Worm (Caenorhabditis elegans) whole organism, midembryonic: ENCODE results near the gene sedl-1.

ENCODE experiments used
- T22C8.4 ChIP-seq: fragments of 200-800 bp; sonication (Bioruptor generic); IDR thresholded peaks from 2 replicates; pipeline ENCODE4 v1.3.6; 2022; ENCODE audit warnings: missing genetic modification characterization, missing compliant biosample characterization
- flt-1 ChIP-seq: fragments of 200-800 bp; sonication (Bioruptor generic); IDR thresholded peaks from 2 replicates; pipeline ENCODE4 v1.3.6; 2022; ENCODE audit warnings: missing genetic modification characterization, missing compliant biosample characterization
- klf-2 ChIP-seq: fragments of 200-800 bp; sonication (Bioruptor generic); conservative IDR thresholded peaks from 2 replicates; pipeline ENCODE4 v1.3.6; 2022; ENCODE audit warnings: missing genetic modification reagents, missing genetic modification characterization, missing compliant biosample characterization
- med-1 ChIP-seq: sonication (generic microtip); optimal IDR thresholded peaks from 2 replicates; lab custom pipeline; 2017; ENCODE audit warnings: missing genetic modification characterization, mild to moderate bottlenecking, missing compliant biosample characterization, antibody characterized with exemption, missing genetic modification reagents; ENCODE audit not compliant: insufficient read depth
- tab-1 ChIP-seq: fragments of 200-800 bp; sonication (Bioruptor generic); IDR thresholded peaks from 2 replicates; pipeline ENCODE4 v1.3.6; 2022; ENCODE audit warnings: missing genetic modification characterization, missing compliant biosample characterization
- ztf-23 ChIP-seq: fragments of 200-800 bp; sonication (Bioruptor generic); IDR thresholded peaks from 2 replicates; pipeline ENCODE4 v1.3.6; 2022; ENCODE audit warnings: missing genetic modification reagents, missing genetic modification characterization, missing compliant biosample characterization
- ztf-29 ChIP-seq: fragments of 200-800 bp; sonication (Bioruptor generic); IDR thresholded peaks from 2 replicates; pipeline ENCODE4 v1.3.6; 2022; ENCODE audit warnings: missing genetic modification reagents, missing genetic modification characterization, missing compliant biosample characterization

DNA sequence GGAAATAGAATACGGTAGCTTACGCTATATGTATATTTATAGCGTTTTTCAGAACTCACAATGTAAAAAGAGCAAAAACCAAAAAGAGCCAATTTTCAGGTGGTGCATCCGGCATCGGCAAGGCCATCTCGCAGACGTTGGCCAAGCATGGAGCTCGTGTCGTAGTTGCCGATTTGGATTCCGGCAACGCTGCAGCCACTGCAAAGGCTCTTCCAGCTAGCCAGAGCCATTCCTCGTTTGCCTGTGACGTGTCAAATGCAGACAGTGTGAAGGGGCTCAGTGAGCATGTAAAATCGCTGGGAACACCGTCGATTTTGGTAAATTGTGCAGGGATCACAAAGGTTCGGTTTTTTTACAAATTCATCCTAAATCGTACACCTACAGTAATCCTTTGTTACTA lies 47.0 kb upstream of the sedl-1 start:
- TF ChIP-seq klf-2 (GFP tag; lab: Robert Waterston, UW), result no peak
- TF ChIP-seq T22C8.4 (GFP tag; lab: Robert Waterston, UW), result no peak
- no peak for TF ChIP-seq tab-1 (GFP tag; lab: Robert Waterston, UW)
- no peak for TF ChIP-seq ztf-23
- TF ChIP-seq ztf-29 (GFP tag; lab: Robert Waterston, UW), result no peak
- TF ChIP-seq med-1 (GFP tag; lab: Kevin White, UChicago), result no peak
- TF ChIP-seq flt-1, result no peak
